Worm (Caenorhabditis elegans) whole organism, L4 larva: ENCODE results near the gene srbc-71.

Experiments used
- F49E8.2 ChIP-seq: sonication (generic microtip); optimal IDR thresholded peaks from 2 replicates; lab custom pipeline; 2016; ENCODE audit warnings: missing compliant biosample characterization, mild to moderate bottlenecking, missing genetic modification characterization, borderline replicate concordance
- Y105C5A.15 ChIP-seq: fragments of 200-800 bp; sonication (Bioruptor generic); IDR thresholded peaks from 2 replicates; pipeline ENCODE4 v1.3.6; 2022; ENCODE audit warnings: missing genetic modification characterization, missing compliant biosample characterization
- Y48G9A.11 ChIP-seq: fragments of 200-800 bp; sonication (Bioruptor generic); IDR thresholded peaks from 2 replicates; pipeline ENCODE4 v1.3.6; 2022; ENCODE audit warnings: missing genetic modification reagents, missing genetic modification characterization, missing compliant biosample characterization
- ZK337.2 ChIP-seq: fragments of 200-800 bp; sonication (Bioruptor generic); IDR thresholded peaks from 2 replicates; pipeline ENCODE4 v1.3.6; 2022; ENCODE audit warnings: missing genetic modification reagents, missing genetic modification characterization, missing compliant biosample characterization
- aha-1 ChIP-seq: fragments of 150-350 bp; peaks from one replicate; lab custom pipeline; 2014; ENCODE audit warnings: missing biosample characterization, missing genetic modification characterization
- aly-2 ChIP-seq: sonication (generic microtip); optimal IDR thresholded peaks from 2 replicates; lab custom pipeline; 2018; ENCODE audit warnings: missing biosample characterization, missing genetic modification characterization
- ama-1 ChIP-seq: fragments of 150-350 bp; optimal IDR thresholded peaks from 2 replicates; lab custom pipeline; 2014; ENCODE audit warnings: inconsistent platforms, mixed read lengths
- ceh-28 ChIP-seq: fragments of 150-350 bp; optimal IDR thresholded peaks from 2 replicates; lab custom pipeline; 2014; ENCODE audit warnings: missing biosample characterization, missing genetic modification reagents, missing genetic modification characterization
- ctbp-1 ChIP-seq: fragments of 200-800 bp; sonication (Bioruptor generic); IDR thresholded peaks from 2 replicates; pipeline ENCODE4 v1.3.6; 2022; ENCODE audit warnings: missing genetic modification reagents, missing genetic modification characterization, missing compliant biosample characterization
- daf-12 ChIP-seq: fragments of 150-350 bp; optimal IDR thresholded peaks from 2 replicates; lab custom pipeline; 2014; ENCODE audit warnings: missing biosample characterization, missing genetic modification reagents, missing genetic modification characterization
- daf-8 ChIP-seq: fragments of 200-800 bp; sonication (Bioruptor generic); IDR thresholded peaks from 2 replicates; pipeline ENCODE4 v1.3.6; 2022; ENCODE audit warnings: missing genetic modification characterization, missing compliant biosample characterization
- dmd-8 ChIP-seq: fragments of 200-800 bp; sonication (Bioruptor generic); IDR thresholded peaks from 2 replicates; pipeline ENCODE4 v1.3.6; 2022; ENCODE audit warnings: missing genetic modification characterization, missing compliant biosample characterization
- egl-27 ChIP-seq: sonication (generic microtip); optimal IDR thresholded peaks from 3 replicates; lab custom pipeline; 2017; ENCODE audit warnings: missing biosample characterization, missing genetic modification reagents, missing genetic modification characterization
- egl-43 ChIP-seq: fragments of 200-800 bp; sonication (Bioruptor generic); IDR thresholded peaks from 2 replicates; pipeline ENCODE4 v1.3.6; 2022; ENCODE audit warnings: missing genetic modification reagents, missing genetic modification characterization, missing compliant biosample characterization
- hlh-11 ChIP-seq: fragments of 200-800 bp; sonication (Bioruptor generic); optimal IDR thresholded peaks from 2 replicates; lab custom pipeline; 2018; ENCODE audit warnings: mild to moderate bottlenecking, missing genetic modification characterization, missing compliant biosample characterization
- jun-1 ChIP-seq: fragments of 150-350 bp; optimal IDR thresholded peaks from 2 replicates; lab custom pipeline; 2014; ENCODE audit warnings: missing biosample characterization, missing genetic modification reagents, missing genetic modification characterization
- lin-29 ChIP-seq: fragments of 200-800 bp; sonication (Bioruptor generic); IDR thresholded peaks from 2 replicates; pipeline ENCODE4 v1.3.6; 2022; ENCODE audit warnings: missing genetic modification reagents, missing genetic modification characterization, missing compliant biosample characterization
- lin-38 ChIP-seq: fragments of 200-800 bp; sonication (Bioruptor generic); IDR thresholded peaks from 2 replicates; pipeline ENCODE4 v1.3.6; 2022; ENCODE audit warnings: missing genetic modification reagents, missing genetic modification characterization, missing compliant biosample characterization
- lsy-2 ChIP-seq, 2 experiments: fragments of 150-350 bp in 1 of 2; sonication (generic microtip) in 1 of 2; optimal IDR thresholded peaks; 2 replicates each; lab custom pipeline; 2014 to 2017; ENCODE audit warnings: missing biosample characterization in 2 of 2, missing genetic modification characterization in 2 of 2
- madf-5 ChIP-seq, 2 experiments: fragments of 200-800 bp; sonication (Bioruptor generic); IDR thresholded peaks; 2 replicates each; pipeline ENCODE4 v1.3.6; 2022; ENCODE audit warnings: missing compliant biosample characterization in 2 of 2, missing genetic modification characterization in 2 of 2
- madf-9 ChIP-seq: fragments of 200-800 bp; sonication (Bioruptor generic); conservative IDR thresholded peaks from 2 replicates; pipeline ENCODE4 v1.3.6; 2022; ENCODE audit warnings: missing genetic modification reagents, missing genetic modification characterization, missing compliant biosample characterization
- mdl-1 ChIP-seq, 2 experiments: fragments of 150-350 bp in 1 of 2; sonication (generic microtip) in 1 of 2; optimal IDR thresholded peaks; 2 replicates each; lab custom pipeline; 2014 to 2017; ENCODE audit warnings: missing biosample characterization in 2 of 2, missing genetic modification characterization in 2 of 2
- mdt-29 ChIP-seq: fragments of 200-800 bp; sonication (Bioruptor generic); IDR thresholded peaks from 2 replicates; pipeline ENCODE4 v1.3.6; 2022; ENCODE audit warnings: missing genetic modification reagents, missing genetic modification characterization, missing compliant biosample characterization
- mep-1 ChIP-seq: fragments of 150-350 bp; sonication (generic microtip); optimal IDR thresholded peaks from 3 replicates; lab custom pipeline; 2014; ENCODE audit warnings: missing biosample characterization, missing genetic modification characterization
- mes-2 ChIP-seq: sonication (generic microtip); optimal IDR thresholded peaks from 2 replicates; lab custom pipeline; 2016; ENCODE audit warnings: missing genotype, mild to moderate bottlenecking, missing genetic modification characterization, missing compliant biosample characterization; ENCODE audit not compliant: poor library complexity, severe bottlenecking
- mxl-2 ChIP-seq: fragments of 200-800 bp; sonication (Bioruptor generic); conservative IDR thresholded peaks from 2 replicates; pipeline ENCODE4 v1.3.6; 2022; ENCODE audit warnings: missing genetic modification reagents, missing genetic modification characterization, missing compliant biosample characterization
- nhr-25 ChIP-seq: sonication (generic microtip); optimal IDR thresholded peaks from 2 replicates; lab custom pipeline; 2017; ENCODE audit warnings: missing genetic modification characterization, mild to moderate bottlenecking, missing compliant biosample characterization, antibody characterized with exemption, moderate library complexity, borderline replicate concordance; ENCODE audit not compliant: insufficient read depth
- nhr-28 ChIP-seq: fragments of 150-350 bp; optimal IDR thresholded peaks from 2 replicates; lab custom pipeline; 2014; ENCODE audit warnings: missing biosample characterization, missing genetic modification characterization
- nhr-42 ChIP-seq: fragments of 200-800 bp; sonication (Bioruptor generic); IDR thresholded peaks from 2 replicates; pipeline ENCODE4 v1.3.6; 2022; ENCODE audit warnings: missing genetic modification characterization, missing compliant biosample characterization
- nhr-48 ChIP-seq: sonication (generic microtip); optimal IDR thresholded peaks from 2 replicates; lab custom pipeline; 2016; ENCODE audit warnings: mild to moderate bottlenecking, missing genetic modification characterization, missing compliant biosample characterization
- nhr-6 ChIP-seq: fragments of 150-350 bp; optimal IDR thresholded peaks from 2 replicates; lab custom pipeline; 2014; ENCODE audit warnings: missing biosample characterization, missing genetic modification characterization
- rbr-2 ChIP-seq: sonication (generic microtip); optimal IDR thresholded peaks from 2 replicates; lab custom pipeline; 2016; ENCODE audit warnings: missing genotype, missing genetic modification characterization, missing compliant biosample characterization
- sdz-12 ChIP-seq: fragments of 200-800 bp; sonication (Bioruptor generic); optimal IDR thresholded peaks from 2 replicates; lab custom pipeline; 2018; ENCODE audit warnings: mild to moderate bottlenecking, missing genetic modification characterization, missing compliant biosample characterization
- set-16 ChIP-seq: fragments of 200-800 bp; sonication (Bioruptor generic); IDR thresholded peaks from 2 replicates; pipeline ENCODE4 v1.3.6; 2022; ENCODE audit warnings: missing genetic modification reagents, missing genetic modification characterization, missing compliant biosample characterization
- skn-1 ChIP-seq: fragments of 150-350 bp; optimal IDR thresholded peaks from 2 replicates; lab custom pipeline; 2014; ENCODE audit warnings: missing biosample characterization, missing genetic modification characterization
- snpc-1.2 ChIP-seq: fragments of 200-800 bp; sonication (Bioruptor generic); IDR thresholded peaks from 2 replicates; pipeline ENCODE4 v1.3.6; 2022; ENCODE audit warnings: missing genetic modification reagents, missing genetic modification characterization, missing compliant biosample characterization
- spr-3 ChIP-seq: fragments of 200-800 bp; sonication (Bioruptor generic); optimal IDR thresholded peaks from 2 replicates; lab custom pipeline; 2018; ENCODE audit warnings: mild to moderate bottlenecking, missing genetic modification characterization, missing compliant biosample characterization
- tag-97 ChIP-seq: fragments of 200-800 bp; sonication (Bioruptor generic); IDR thresholded peaks from 2 replicates; pipeline ENCODE4 v1.3.6; 2022; ENCODE audit warnings: missing genetic modification characterization, missing compliant biosample characterization
- unc-62 ChIP-seq, 3 experiments: fragments of 150-350 bp in 1 of 3; sonication (generic microtip); optimal IDR thresholded peaks in 2 of 3; peaks in 1 of 3; 1 replicate in 1 of 3; 2 replicates in 2 of 3; lab custom pipeline; 2014 to 2017; ENCODE audit warnings: missing biosample characterization in 3 of 3, missing genetic modification characterization in 3 of 3, missing genetic modification reagents in 3 of 3, missing genotype in 1 of 3
- zfp-3 ChIP-seq: fragments of 200-800 bp; sonication (Bioruptor generic); conservative IDR thresholded peaks from 2 replicates; pipeline ENCODE4 v1.3.6; 2022; ENCODE audit warnings: missing genetic modification reagents, missing genetic modification characterization, missing compliant biosample characterization

Gene srbc-71

ce11 chrIV:4212733-4213132 lies 13.0 kb downstream of the srbc-71 start (continued):
- peak in 1 of 2 experiments; percentile 6 for TF ChIP-seq lsy-2 (tag; optimal IDR thresholded peaks at IDR 0.05; lab: Kevin White, UChicago)

ce11 chrIV:4210868-4211267 lies 14.9 kb downstream of the srbc-71 start:
- TF ChIP-seq unc-62 (GFP tag; optimal IDR thresholded peaks at IDR 0.05 in 1 of 2; lab: Kevin White, UChicago) (peak in 1 of 2 experiments; percentile 78), unc-62 (tag; optimal IDR thresholded peaks at IDR 0.05; lab: Kevin White, UChicago) (no peak), mdl-1 (tag; optimal IDR thresholded peaks at IDR 0.05; lab: Kevin White, UChicago) (peak; percentile 33 to 67), skn-1 (no peak), F49E8.2 (tag; lab: Kevin White, UChicago) (no peak), egl-43 (GFP tag; lab: Robert Waterston, UW) (no peak), Y105C5A.15 (no peak), Y48G9A.11 (no peak), set-16 (GFP tag; lab: Robert Waterston, UW) (peak; percentile 74), ctbp-1 (0 out of 2 replicates have a peak, but pooled peaks have one; percentile 20), mes-2 (tag; lab: Kevin White, UChicago) (peak; percentile 12), aha-1 (tag; lab: Kevin White, UChicago) (no peak), madf-5 (GFP tag; IDR thresholded peaks at IDR 0.05; lab: Robert Waterston, UW) (no peak), snpc-1.2 (no peak), lsy-2 (tag; optimal IDR thresholded peaks at IDR 0.05; lab: Kevin White, UChicago) (peak in 1 of 2 experiments; percentile 5), hlh-11 (tag; lab: Kevin White, UChicago) (peak; percentile 2), aly-2 (no peak), rbr-2 (tag; lab: Kevin White, UChicago) (peak; percentile 44), lin-38 (GFP tag; lab: Robert Waterston, UW) (no peak)

- TF ChIP-seq ZK337.2 (no peak), mep-1 (no peak), mdt-29 (GFP tag; lab: Robert Waterston, UW) (no peak), ama-1 (lab: Kevin White, UChicago) (no peak), unc-62 (GFP tag; optimal IDR thresholded peaks at IDR 0.05 in 1 of 2; lab: Kevin White, UChicago) (no peak), unc-62 (tag; optimal IDR thresholded peaks at IDR 0.05; lab: Kevin White, UChicago) (no peak), nhr-48 (tag; lab: Kevin White, UChicago) (no peak), lin-29 (no peak), madf-9 (GFP tag; lab: Robert Waterston, UW) (no peak), daf-8 (no peak), zfp-3 (GFP tag; lab: Robert Waterston, UW) (no peak), ceh-28 (tag; lab: Kevin White, UChicago) (no peak), jun-1 (tag; lab: Kevin White, UChicago) (no peak), sdz-12 (no peak)
- TF ChIP-seq, all 104 proteins: peak for 0
Observed at ce11 chrIV:4209084-4209483, 16.7 kb downstream of the srbc-71 start.

- no peak for TF ChIP-seq daf-12 (tag; lab: Kevin White, UChicago)
- TF ChIP-seq egl-43 (GFP tag; lab: Robert Waterston, UW), result no peak
- no peak for TF ChIP-seq nhr-6
- TF ChIP-seq snpc-1.2, result no peak
- no peak for TF ChIP-seq nhr-25 (tag; lab: Kevin White, UChicago)
- TF ChIP-seq nhr-42 (GFP tag; lab: Robert Waterston, UW), result no peak
- TF ChIP-seq egl-27 (tag; lab: Kevin White, UChicago), result no peak
- TF ChIP-seq dmd-8 (GFP tag; lab: Robert Waterston, UW), result no peak
- no peak for TF ChIP-seq tag-97 (GFP tag; lab: Robert Waterston, UW)
- TF ChIP-seq mxl-2 (GFP tag; lab: Robert Waterston, UW), result no peak
- TF ChIP-seq hlh-11 (tag; lab: Kevin White, UChicago), result no peak
- no peak for TF ChIP-seq nhr-28 (tag; lab: Kevin White, UChicago)
- no peak for TF ChIP-seq spr-3 (GFP tag; lab: Kevin White, UChicago)
- TF ChIP-seq, all 104 proteins: peak for 0
Observed at ce11 chrIV:4207088-4207487, 18.7 kb downstream of the srbc-71 start, which contains the start of gene osgn-1. Gene osgn-1, plus strand, starts transcription at chrIV:4207388.
